Worm (Caenorhabditis elegans) whole organism, L1 larva: ENCODE results near the gene tbce-1.
A peak's percentile ranks its signal among the peaks of the same experiment; 100 is the strongest.

Source experiments
- C04F5.9 ChIP-seq: sonication (generic microtip); optimal IDR thresholded peaks from 2 replicates; lab custom pipeline; 2016; ENCODE audit warnings: missing genetic modification characterization, missing compliant biosample characterization
- C16A3.4 ChIP-seq: fragments of 150-350 bp; optimal IDR thresholded peaks from 2 replicates; lab custom pipeline; 2014; ENCODE audit warnings: missing biosample characterization, missing genetic modification characterization
- C34B4.2 ChIP-seq: sonication (generic microtip); optimal IDR thresholded peaks from 2 replicates; lab custom pipeline; 2017; ENCODE audit warnings: mild to moderate bottlenecking, missing genetic modification characterization, missing compliant biosample characterization
- Y116A8C.19 ChIP-seq: sonication (generic microtip); optimal IDR thresholded peaks from 2 replicates; lab custom pipeline; 2016; ENCODE audit warnings: missing compliant biosample characterization, missing genetic modification characterization, borderline replicate concordance
- aha-1 ChIP-seq: fragments of 150-350 bp; optimal IDR thresholded peaks from 2 replicates; lab custom pipeline; 2014; ENCODE audit warnings: missing biosample characterization, missing genetic modification characterization
- aly-2 ChIP-seq: fragments of 150-350 bp; optimal IDR thresholded peaks from 2 replicates; lab custom pipeline; 2014; ENCODE audit warnings: missing biosample characterization, missing genetic modification characterization
- ceh-8 ChIP-seq: fragments of 200-800 bp; sonication (Bioruptor generic); optimal IDR thresholded peaks from 2 replicates; lab custom pipeline; 2018; ENCODE audit warnings: mild to moderate bottlenecking, missing genetic modification characterization, moderate library complexity, missing compliant biosample characterization
- ceh-88 ChIP-seq: fragments of 200-800 bp; sonication (Bioruptor generic); IDR thresholded peaks from 2 replicates; pipeline ENCODE4 v1.3.6; 2022; ENCODE audit warnings: missing genetic modification characterization, missing compliant biosample characterization
- ceh-90 ChIP-seq: sonication (generic microtip); optimal IDR thresholded peaks from 2 replicates; lab custom pipeline; 2016; ENCODE audit warnings: missing genetic modification characterization, missing compliant biosample characterization
- ces-1 ChIP-seq: fragments of 150-350 bp; optimal IDR thresholded peaks from 2 replicates; lab custom pipeline; 2014; ENCODE audit warnings: missing biosample characterization, missing genetic modification reagents, missing genetic modification characterization
- dpl-1 ChIP-seq, 3 experiments: fragments of 150-350 bp in 2 of 3; sonication (generic microtip) in 1 of 3; optimal IDR thresholded peaks; 2 replicates each; lab custom pipeline; 2014 to 2017; ENCODE audit warnings: missing biosample characterization in 3 of 3, missing genetic modification characterization in 3 of 3, missing genetic modification reagents in 3 of 3
- efl-1 ChIP-seq, 4 experiments: fragments of 150-350 bp; optimal IDR thresholded peaks in 3 of 4; peaks in 1 of 4; 1 replicate in 1 of 4; 2 replicates in 3 of 4; lab custom pipeline; 2014; ENCODE audit warnings: missing biosample characterization in 2 of 4, missing genetic modification characterization in 2 of 4, missing genetic modification reagents in 2 of 4
- egl-13 ChIP-seq: sonication (generic microtip); optimal IDR thresholded peaks from 2 replicates; lab custom pipeline; 2016; ENCODE audit warnings: missing genotype, missing genetic modification reagents, missing genetic modification characterization, missing compliant biosample characterization
- fkh-10 ChIP-seq: sonication (generic microtip); optimal IDR thresholded peaks from 2 replicates; lab custom pipeline; 2017; ENCODE audit warnings: missing biosample characterization, missing genetic modification reagents, missing genetic modification characterization
- fkh-4 ChIP-seq: sonication (generic microtip); optimal IDR thresholded peaks from 2 replicates; lab custom pipeline; 2016; ENCODE audit warnings: missing compliant biosample characterization, missing genetic modification characterization, borderline replicate concordance
- fkh-8 ChIP-seq: sonication (generic microtip); optimal IDR thresholded peaks from 2 replicates; lab custom pipeline; 2016; ENCODE audit warnings: mild to moderate bottlenecking, missing genetic modification characterization, missing compliant biosample characterization
- fos-1 ChIP-seq: fragments of 150-350 bp; optimal IDR thresholded peaks from 2 replicates; lab custom pipeline; 2014; ENCODE audit warnings: missing biosample characterization, missing genetic modification characterization
- hlh-17 ChIP-seq: fragments of 200-800 bp; sonication (Bioruptor generic); optimal IDR thresholded peaks from 2 replicates; lab custom pipeline; 2018; ENCODE audit warnings: missing genetic modification characterization, mild to moderate bottlenecking, missing compliant biosample characterization, moderate library complexity, borderline replicate concordance
- isw-1 ChIP-seq: fragments of 200-800 bp; sonication (Bioruptor generic); IDR thresholded peaks from 2 replicates; pipeline ENCODE4 v1.3.6; 2022; ENCODE audit warnings: missing genetic modification characterization, missing compliant biosample characterization
- lin-13 ChIP-seq: fragments of 150-350 bp; optimal IDR thresholded peaks from 2 replicates; lab custom pipeline; 2014; ENCODE audit warnings: missing biosample characterization, missing genetic modification reagents, missing genetic modification characterization
- lin-35 ChIP-seq, 2 experiments: fragments of 150-350 bp; optimal IDR thresholded peaks; 2 replicates each; lab custom pipeline; 2014; ENCODE audit warnings: missing biosample characterization in 2 of 2, missing genetic modification characterization in 2 of 2, missing genetic modification reagents in 2 of 2
- mab-9 ChIP-seq: fragments of 200-800 bp; sonication (Bioruptor generic); IDR thresholded peaks from 2 replicates; pipeline ENCODE4 v1.3.6; 2022; ENCODE audit warnings: missing genetic modification reagents, missing genetic modification characterization, missing compliant biosample characterization
- mef-2 ChIP-seq: fragments of 150-350 bp; optimal IDR thresholded peaks from 2 replicates; lab custom pipeline; 2014; ENCODE audit warnings: missing biosample characterization, missing genetic modification characterization
- mep-1 ChIP-seq: fragments of 150-350 bp; optimal IDR thresholded peaks from 2 replicates; lab custom pipeline; 2014; ENCODE audit warnings: missing biosample characterization, missing genetic modification characterization
- nhr-11 ChIP-seq: fragments of 150-350 bp; optimal IDR thresholded peaks from 2 replicates; lab custom pipeline; 2014; ENCODE audit warnings: missing biosample characterization, missing genetic modification characterization
- nhr-19 ChIP-seq: fragments of 200-800 bp; sonication (Bioruptor generic); conservative IDR thresholded peaks from 2 replicates; pipeline ENCODE4 v1.3.6; 2022; ENCODE audit warnings: missing genetic modification characterization, missing compliant biosample characterization
- nhr-237 ChIP-seq: fragments of 150-350 bp; optimal IDR thresholded peaks from 2 replicates; lab custom pipeline; 2014; ENCODE audit warnings: missing biosample characterization, missing genetic modification characterization
- nhr-47 ChIP-seq: sonication (generic microtip); optimal IDR thresholded peaks from 2 replicates; lab custom pipeline; 2016; ENCODE audit warnings: mild to moderate bottlenecking, missing genetic modification characterization, moderate library complexity, missing compliant biosample characterization
- nhr-77 ChIP-seq: fragments of 150-350 bp; optimal IDR thresholded peaks from 2 replicates; lab custom pipeline; 2014; ENCODE audit warnings: missing biosample characterization, missing genetic modification characterization
- nhr-85 ChIP-seq: sonication (generic microtip); peaks from one replicate; lab custom pipeline; 2016; ENCODE audit warnings: missing genetic modification characterization, inconsistent platforms, missing compliant biosample characterization
- nhr-90 ChIP-seq: sonication (generic microtip); optimal IDR thresholded peaks from 2 replicates; lab custom pipeline; 2016; ENCODE audit warnings: mild to moderate bottlenecking, missing genetic modification characterization, missing compliant biosample characterization; ENCODE audit not compliant: poor library complexity
- pag-3 ChIP-seq: sonication (generic microtip); optimal IDR thresholded peaks from 2 replicates; lab custom pipeline; 2017; ENCODE audit warnings: missing genetic modification characterization, mild to moderate bottlenecking, missing compliant biosample characterization, antibody characterized with exemption, borderline replicate concordance; ENCODE audit not compliant: insufficient read depth
- pqm-1 ChIP-seq: sonication (generic microtip); optimal IDR thresholded peaks from 3 replicates; lab custom pipeline; 2017; ENCODE audit warnings: missing biosample characterization, missing genetic modification characterization
- rnt-1 ChIP-seq: sonication (generic microtip); optimal IDR thresholded peaks from 2 replicates; lab custom pipeline; 2016; ENCODE audit warnings: mild to moderate bottlenecking, missing genetic modification characterization, moderate library complexity, missing compliant biosample characterization
- snpc-4 ChIP-seq: fragments of 150-350 bp; optimal IDR thresholded peaks from 2 replicates; lab custom pipeline; 2014; ENCODE audit warnings: missing biosample characterization, missing genetic modification characterization
- sptf-1 ChIP-seq: fragments of 150-350 bp; optimal IDR thresholded peaks from 2 replicates; lab custom pipeline; 2014; ENCODE audit warnings: missing biosample characterization, missing genetic modification characterization
- sup-37 ChIP-seq: fragments of 200-800 bp; sonication (Bioruptor generic); optimal IDR thresholded peaks from 2 replicates; lab custom pipeline; 2018; ENCODE audit warnings: mild to moderate bottlenecking, missing genetic modification characterization, missing compliant biosample characterization
- swsn-7 ChIP-seq: sonication (generic microtip); optimal IDR thresholded peaks from 2 replicates; lab custom pipeline; 2016; ENCODE audit warnings: missing genetic modification characterization, missing compliant biosample characterization
- unc-130 ChIP-seq: fragments of 150-350 bp; optimal IDR thresholded peaks from 2 replicates; lab custom pipeline; 2017; ENCODE audit warnings: missing biosample characterization, missing genetic modification characterization, inconsistent platforms
- unc-30 ChIP-seq: sonication (generic microtip); optimal IDR thresholded peaks from 2 replicates; lab custom pipeline; 2017; ENCODE audit warnings: missing biosample characterization, missing genetic modification characterization
- unc-62 ChIP-seq: fragments of 150-350 bp; optimal IDR thresholded peaks from 2 replicates; lab custom pipeline; 2014; ENCODE audit warnings: missing biosample characterization, missing genetic modification reagents, missing genetic modification characterization
- unc-86 ChIP-seq: sonication (generic microtip); optimal IDR thresholded peaks from 2 replicates; lab custom pipeline; 2016; ENCODE audit warnings: missing genetic modification characterization, missing compliant biosample characterization
- unc-98 ChIP-seq: fragments of 200-800 bp; sonication (Bioruptor generic); IDR thresholded peaks from 2 replicates; pipeline ENCODE4 v1.3.6; 2022; ENCODE audit warnings: missing genetic modification characterization, missing compliant biosample characterization
- vab-15 ChIP-seq: sonication (generic microtip); optimal IDR thresholded peaks from 2 replicates; lab custom pipeline; 2017; ENCODE audit warnings: missing genotype, mild to moderate bottlenecking, missing genetic modification characterization, missing compliant biosample characterization
- xbp-1 ChIP-seq: sonication (generic microtip); optimal IDR thresholded peaks from 2 replicates; lab custom pipeline; 2016; ENCODE audit warnings: missing genetic modification characterization, missing compliant biosample characterization
- zag-1 ChIP-seq: fragments of 150-350 bp; optimal IDR thresholded peaks from 2 replicates; lab custom pipeline; 2014; ENCODE audit warnings: missing biosample characterization, missing genetic modification characterization
- ztf-11 ChIP-seq, 2 experiments: sonication (generic microtip); optimal IDR thresholded peaks; 2 replicates each; lab custom pipeline; 2016 to 2017; ENCODE audit warnings: missing genetic modification characterization in 2 of 2, missing biosample characterization in 1 of 2, missing compliant biosample characterization in 1 of 2

The tbce-1 gene

DNA sequence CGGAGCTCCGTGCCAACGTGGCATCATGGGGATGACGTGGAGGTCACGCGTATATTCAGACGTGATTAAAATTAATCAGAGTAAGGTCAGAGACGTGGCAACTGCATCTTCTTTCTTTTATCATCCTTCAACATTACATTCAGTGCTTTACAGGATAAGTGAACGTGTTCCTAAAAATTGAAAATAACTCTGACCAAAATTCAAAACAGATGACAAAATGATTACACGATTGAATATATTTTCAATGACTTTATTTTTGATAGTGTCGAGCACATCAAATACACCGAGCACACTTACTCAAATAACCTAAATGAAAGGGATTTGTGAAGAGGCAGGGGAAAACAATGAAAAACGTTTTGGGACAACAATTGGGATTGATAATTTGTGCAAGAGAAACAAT lies 8.1 kb upstream of the tbce-1 start, which contains the start of gene K07H8.9:
K07H8.9 (minus strand) TSS at position 125 of the 400 bp plus-strand sequence.
- TF ChIP-seq unc-62 (GFP tag; lab: Kevin White, UChicago) (no peak), aly-2 (tag; lab: Kevin White, UChicago) (no peak), C34B4.2 (tag; lab: Kevin White, UChicago) (no peak), ceh-90 (tag; lab: Kevin White, UChicago) (no peak), dpl-1 (GFP tag; optimal IDR thresholded peaks at IDR 0.05; lab: Kevin White, UChicago) (no peak), nhr-19 (GFP tag; lab: Robert Waterston, UW) (no peak), ces-1 (GFP tag; lab: Kevin White, UChicago) (no peak), ceh-88 (no peak), zag-1 (no peak), snpc-4 (no peak), pqm-1 (tag; lab: Kevin White, UChicago) (no peak), mep-1 (tag; lab: Kevin White, UChicago) (no peak)
- TF ChIP-seq, all 84 proteins: peak for 0

DNA sequence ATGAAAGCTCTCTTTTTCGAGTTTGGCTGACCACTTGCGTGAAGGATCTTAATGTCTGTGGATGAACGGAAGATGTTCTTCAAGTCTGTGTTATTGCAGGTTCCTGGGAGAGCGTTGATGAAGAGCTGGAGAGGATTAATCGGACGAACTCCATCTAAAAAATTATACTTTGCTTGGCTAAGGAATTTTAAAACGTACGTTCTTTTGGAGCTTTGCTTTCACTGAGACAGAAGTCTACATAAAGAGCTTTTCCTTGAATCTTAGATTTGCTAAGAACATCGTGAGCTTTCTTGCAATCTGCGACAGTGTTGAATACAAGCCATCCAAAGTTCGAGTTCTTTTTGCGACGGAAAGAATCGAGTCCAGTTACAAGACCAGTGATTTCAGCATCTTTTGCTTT lies 7.2 kb upstream of the tbce-1 start:
- TF ChIP-seq nhr-85 (tag; lab: Kevin White, UChicago) = no peak
- TF ChIP-seq lin-13 (GFP tag; lab: Kevin White, UChicago) = no peak
- no peak for TF ChIP-seq vab-15
- no peak for TF ChIP-seq zag-1
- TF ChIP-seq unc-86 = no peak
- TF ChIP-seq nhr-237 (tag; lab: Kevin White, UChicago) = no peak
- TF ChIP-seq efl-1 (optimal IDR thresholded peaks at IDR 0.05; lab: Kevin White, UChicago) = no peak
- no peak for TF ChIP-seq efl-1 (GFP tag; optimal IDR thresholded peaks at IDR 0.05 in 1 of 2; lab: Kevin White, UChicago)
- TF ChIP-seq fkh-8 = no peak
- no peak for TF ChIP-seq sptf-1 (tag; lab: Kevin White, UChicago)
- TF ChIP-seq unc-30 (tag; lab: Kevin White, UChicago) = no peak
- no peak for TF ChIP-seq pag-3
- TF ChIP-seq nhr-90 (tag; lab: Kevin White, UChicago) = no peak
- TF ChIP-seq unc-98 (GFP tag; lab: Robert Waterston, UW) = no peak
- no peak for TF ChIP-seq rnt-1
- no peak for TF ChIP-seq fkh-10 (GFP tag; lab: Kevin White, UChicago)
- TF ChIP-seq fos-1 (tag; lab: Kevin White, UChicago) = no peak

DNA sequence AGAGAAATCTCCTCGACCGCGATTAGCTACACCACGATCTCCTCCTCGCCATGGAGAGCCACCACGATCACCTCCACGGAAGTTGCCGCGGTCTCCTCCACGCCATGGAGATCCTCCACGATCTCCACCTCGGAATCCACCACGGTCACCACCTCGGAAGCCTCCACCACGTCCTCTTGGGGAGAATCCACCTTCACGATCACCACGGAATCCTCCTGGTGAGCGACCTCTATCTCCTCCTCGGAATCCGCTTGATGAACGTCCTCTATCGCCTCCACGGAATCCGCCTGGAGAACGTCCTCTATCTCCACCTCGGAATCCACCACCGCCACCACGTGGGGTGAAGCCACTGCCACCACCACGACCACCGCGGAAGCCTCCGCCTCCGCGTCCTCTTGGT lies 5.4 kb upstream of the tbce-1 start:
- TF ChIP-seq isw-1 = no peak
- TF ChIP-seq snpc-4 = no peak
- no peak for TF ChIP-seq zag-1
- TF ChIP-seq xbp-1 (tag; lab: Kevin White, UChicago) = no peak
- TF ChIP-seq nhr-47 = no peak
- no peak for TF ChIP-seq nhr-11
- TF ChIP-seq ceh-8 (GFP tag; lab: Kevin White, UChicago) = peak; percentile 1
- TF ChIP-seq C16A3.4 = no peak
- no peak for TF ChIP-seq mab-9 (GFP tag; lab: Robert Waterston, UW)

DNA sequence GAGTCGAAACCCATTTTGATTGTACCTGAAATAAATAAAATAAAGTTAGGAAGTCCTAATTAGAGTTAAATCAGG lies 5.1 kb upstream of the tbce-1 start, which contains the start of gene nucl-1:
nucl-1 (minus strand) TSS at position 26 of the 75 bp plus-strand sequence.
- no peak for TF ChIP-seq unc-130 (tag; lab: Kevin White, UChicago)
- TF ChIP-seq mef-2 (tag; lab: Kevin White, UChicago) = no peak
- TF ChIP-seq, all 84 proteins: peak for 0

DNA sequence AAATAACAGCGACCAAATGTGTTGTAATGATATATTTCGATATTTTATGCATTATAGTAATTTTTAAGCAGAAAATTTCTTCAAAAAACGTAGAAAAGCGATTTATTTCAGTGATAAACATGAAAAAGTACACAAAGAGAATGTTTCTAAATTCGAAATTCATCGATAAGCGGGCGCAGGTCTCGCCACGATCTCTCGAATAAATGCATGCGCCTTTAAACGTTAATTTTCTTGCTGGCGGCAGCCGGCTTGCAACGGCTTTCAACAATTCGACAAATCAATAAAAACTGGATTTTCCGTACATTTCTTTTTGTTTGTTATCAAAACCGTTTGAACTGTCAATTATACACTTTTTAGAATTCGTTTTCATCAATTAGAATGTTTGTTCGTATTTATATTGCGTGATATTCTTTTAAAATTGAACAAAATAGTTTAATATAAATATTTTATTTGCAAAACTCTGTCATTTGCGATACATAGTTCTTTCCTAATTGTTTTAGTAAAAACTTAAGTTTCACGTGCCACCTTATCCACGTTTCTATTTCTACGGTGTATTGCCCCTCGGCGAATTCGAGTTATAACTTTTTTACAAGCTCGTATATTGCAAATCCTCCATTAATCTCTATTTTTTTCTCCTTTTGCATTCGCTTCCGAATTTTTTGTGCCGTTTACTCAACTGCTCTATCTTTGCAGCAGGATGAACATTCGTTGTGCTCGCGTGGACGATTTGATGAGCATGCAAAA lies 4.7 kb upstream of the tbce-1 start, which contains the start of gene daf-31:
daf-31 (plus strand) TSS at position 694 of the 744 bp plus-strand sequence.
- no peak for TF ChIP-seq nhr-85 (tag; lab: Kevin White, UChicago)
- no peak for TF ChIP-seq Y116A8C.19 (tag; lab: Kevin White, UChicago)
- peak; percentile 45 for TF ChIP-seq nhr-47
- TF ChIP-seq dpl-1 (GFP tag; optimal IDR thresholded peaks at IDR 0.05; lab: Kevin White, UChicago) = peak; percentile 50 to 78 (median 64)
- no peak for TF ChIP-seq sptf-1 (tag; lab: Kevin White, UChicago)
- no peak for TF ChIP-seq aha-1 (tag; lab: Kevin White, UChicago)
- TF ChIP-seq mef-2 (tag; lab: Kevin White, UChicago) = no peak
- TF ChIP-seq C04F5.9 = no peak
- TF ChIP-seq fkh-4 (tag; lab: Kevin White, UChicago) = no peak
- no peak for TF ChIP-seq sup-37
- TF ChIP-seq ztf-11 (tag; optimal IDR thresholded peaks at IDR 0.05; lab: Kevin White, UChicago) = no peak
- peak; percentile 50 for TF ChIP-seq swsn-7 (tag; lab: Kevin White, UChicago)
- no peak for TF ChIP-seq nhr-77 (tag; lab: Kevin White, UChicago)
- no peak for TF ChIP-seq hlh-17 (GFP tag; lab: Kevin White, UChicago)
- peak; percentile 71 to 83 for TF ChIP-seq lin-35 (GFP tag; optimal IDR thresholded peaks at IDR 0.05; lab: Kevin White, UChicago)
- peak; percentile 39 for TF ChIP-seq xbp-1 (tag; lab: Kevin White, UChicago)
- TF ChIP-seq egl-13 (tag; lab: Kevin White, UChicago) = no peak
